Fruit fly (Drosophila melanogaster) S2 (cell line): ENCODE measurements around the gene CG46435.

ENCODE experiments used
- CG8478 ChIP-seq: fragments of >200 bp; optimal IDR thresholded peaks from 2 replicates; lab custom pipeline; 2018
- CTCF ChIP-seq, 2 experiments: fragments of >200 bp; optimal IDR thresholded peaks; 2 replicates each; lab custom pipeline; 2018

The CG46435 gene

DNA sequence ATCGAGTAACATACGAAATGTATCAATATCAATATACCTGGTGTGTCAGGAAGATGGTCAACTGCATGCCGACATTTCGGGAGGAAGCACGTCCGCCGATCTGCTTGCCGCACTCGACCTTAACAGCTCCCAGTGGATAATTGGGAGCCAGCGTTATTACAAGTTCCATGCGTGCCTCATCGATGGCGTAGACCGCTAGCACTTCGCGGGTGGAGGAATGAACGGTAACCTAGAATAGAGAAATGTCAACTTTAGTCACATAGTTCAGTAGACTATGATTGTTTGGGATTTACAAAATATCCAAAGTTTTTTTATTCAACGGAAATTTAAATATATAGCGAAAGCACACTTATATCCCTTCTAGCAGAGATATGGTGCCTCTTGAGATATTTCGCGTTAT is at the start of gene CG46435, which contains the start of gene Rcd7:
Gene CG46435 (plus strand): TSS at position 301 of the 400 bp plus-strand sequence.
Gene Rcd7 (plus strand): TSS at position 301 of the 400 bp plus-strand sequence.
- TF ChIP-seq CG8478, result no peak

DNA sequence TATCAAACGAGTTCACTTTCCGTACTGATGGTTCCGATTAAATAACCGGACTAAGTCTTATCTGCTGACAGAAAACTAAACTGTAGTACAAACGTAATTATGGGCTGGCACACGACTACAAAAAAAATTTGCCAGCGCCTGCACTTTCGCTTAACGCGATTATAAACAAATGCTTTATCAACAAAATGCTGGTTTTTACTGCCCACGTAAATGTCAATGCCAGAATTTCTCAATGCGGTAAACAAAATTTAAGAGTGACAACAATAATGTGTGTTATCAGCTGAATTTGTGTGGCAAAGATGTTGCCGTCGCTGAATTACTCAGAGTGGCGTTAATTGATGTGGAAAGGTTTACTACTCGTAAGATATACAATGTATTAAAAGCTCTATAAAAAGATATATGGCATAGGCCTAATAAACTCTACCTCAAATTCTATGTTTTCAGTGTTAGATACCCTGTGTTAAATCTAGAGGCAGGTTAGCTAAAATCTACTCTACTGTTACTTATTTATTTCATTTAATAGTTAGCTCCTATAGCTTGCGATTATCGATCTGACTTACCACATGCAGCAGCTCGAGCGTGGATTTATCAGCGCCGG is 48.8 kb upstream of the CG46435 start:
- no peak for TF ChIP-seq CTCF (optimal IDR thresholded peaks at IDR 0.05; lab: Kevin White, UChicago)
- no peak for TF ChIP-seq CG8478

DNA sequence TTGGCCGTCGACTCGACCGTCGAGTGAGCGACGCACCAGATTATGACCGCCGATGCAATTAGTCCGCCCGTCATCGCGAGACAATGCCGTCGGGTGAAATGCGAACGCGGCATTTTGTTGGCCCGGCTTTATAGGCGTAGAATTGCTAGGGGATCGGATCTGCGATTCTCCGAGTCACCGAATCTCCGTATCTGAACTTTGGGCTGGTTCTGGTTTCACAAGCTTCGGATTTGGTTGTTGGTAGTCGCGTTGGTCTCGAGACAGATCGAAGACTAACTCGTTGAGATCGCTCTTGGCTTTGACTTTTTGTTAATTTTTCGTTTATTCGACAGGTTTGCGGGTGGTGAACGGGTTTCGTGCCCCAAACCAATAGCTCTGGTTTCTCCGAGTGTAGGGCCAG is 48.3 kb upstream of the CG46435 start:
- TF ChIP-seq CG8478, result no peak
- TF ChIP-seq CTCF (optimal IDR thresholded peaks at IDR 0.05; lab: Kevin White, UChicago), result no peak

- no peak for TF ChIP-seq CG8478
- no peak for TF ChIP-seq CTCF (optimal IDR thresholded peaks at IDR 0.05; lab: Kevin White, UChicago)
These were observed 47.8 kb upstream of the CG46435 start for dm6 chr3L:19497135-19497534.

- TF ChIP-seq CTCF (optimal IDR thresholded peaks at IDR 0.05; lab: Kevin White, UChicago) (no peak), CG8478 (no peak)
These were observed 47.3 kb upstream of the CG46435 start, which contains the start of gene CG9449 for dm6 chr3L:19497623-19498022. TSS of gene CG9449 (minus strand) at chr3L:19497723.

DNA sequence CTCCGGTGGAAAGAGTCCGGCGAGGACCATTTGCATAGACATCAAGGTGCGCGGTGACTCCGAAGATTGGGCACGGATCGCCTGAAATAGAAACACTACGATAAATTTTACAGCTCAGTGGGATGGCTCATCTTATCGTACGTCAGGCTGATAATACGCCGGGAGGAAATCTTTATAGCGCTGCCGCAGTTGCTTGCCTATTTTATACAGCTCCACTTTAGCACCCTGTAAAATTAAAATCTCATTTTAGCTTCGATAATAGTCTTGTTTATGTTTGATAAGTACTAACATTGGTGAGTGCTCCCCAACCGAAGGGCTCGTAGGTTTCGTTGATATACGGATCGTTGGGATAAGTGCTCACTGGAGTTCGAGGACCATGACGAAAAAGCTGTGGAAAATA is 45.6 kb upstream of the CG46435 start:
- TF ChIP-seq CG8478, result no peak
- no peak for TF ChIP-seq CTCF (optimal IDR thresholded peaks at IDR 0.05; lab: Kevin White, UChicago)

dm6 chr3L:19500698-19501097 is 44.2 kb upstream of the CG46435 start, which contains the start of gene CG9451:
TSS of gene CG9451 (minus strand) at chr3L:19500798.
- no peak for TF ChIP-seq CTCF (optimal IDR thresholded peaks at IDR 0.05; lab: Kevin White, UChicago)
- no peak for TF ChIP-seq CG8478

- no peak for TF ChIP-seq CTCF (optimal IDR thresholded peaks at IDR 0.05; lab: Kevin White, UChicago)
- no peak for TF ChIP-seq CG8478
These were observed 41.1 kb upstream of the CG46435 start, which contains the start of gene CG9452 for dm6 chr3L:19503770-19504169. TSS of gene CG9452 (minus strand) at chr3L:19503870.

dm6 chr3L:19504719-19505118 is 40.2 kb upstream of the CG46435 start:
- no peak for TF ChIP-seq CG8478

- no peak for TF ChIP-seq CTCF (optimal IDR thresholded peaks at IDR 0.05; lab: Kevin White, UChicago)
- TF ChIP-seq CG8478, result no peak
These were observed 32.2 kb upstream of the CG46435 start for dm6 chr3L:19512672-19513071.

- TF ChIP-seq CTCF (optimal IDR thresholded peaks at IDR 0.05; lab: Kevin White, UChicago) (peak; percentile 90 to 96), CG8478 (no peak)
These were observed 28.4 kb upstream of the CG46435 start for dm6 chr3L:19516547-19516946.

DNA sequence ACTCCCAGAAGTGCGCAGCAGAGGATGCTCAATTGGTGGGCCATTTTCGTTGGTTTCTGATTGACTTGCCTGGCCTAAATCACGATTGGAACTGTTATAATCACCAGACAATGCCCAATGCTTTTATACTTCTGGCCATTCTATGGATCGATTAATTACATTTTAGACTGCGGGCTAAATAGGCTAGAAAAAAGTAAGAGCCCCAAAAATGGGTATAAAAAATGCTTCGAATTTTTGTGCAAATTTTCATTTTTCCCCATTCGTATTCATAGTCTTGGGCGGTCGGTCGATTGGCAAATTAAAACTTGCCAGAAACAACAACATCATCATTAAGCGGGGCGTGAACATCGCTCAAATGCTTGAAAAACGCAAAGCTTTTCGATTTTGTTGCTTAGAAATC is 26.7 kb upstream of the CG46435 start, which contains the start of gene Cpr76Ba:
Gene Cpr76Ba (minus strand): TSS at position 101 of the 400 bp plus-strand sequence.
- TF ChIP-seq CG8478, result no peak
- no peak for TF ChIP-seq CTCF (optimal IDR thresholded peaks at IDR 0.05; lab: Kevin White, UChicago)

DNA sequence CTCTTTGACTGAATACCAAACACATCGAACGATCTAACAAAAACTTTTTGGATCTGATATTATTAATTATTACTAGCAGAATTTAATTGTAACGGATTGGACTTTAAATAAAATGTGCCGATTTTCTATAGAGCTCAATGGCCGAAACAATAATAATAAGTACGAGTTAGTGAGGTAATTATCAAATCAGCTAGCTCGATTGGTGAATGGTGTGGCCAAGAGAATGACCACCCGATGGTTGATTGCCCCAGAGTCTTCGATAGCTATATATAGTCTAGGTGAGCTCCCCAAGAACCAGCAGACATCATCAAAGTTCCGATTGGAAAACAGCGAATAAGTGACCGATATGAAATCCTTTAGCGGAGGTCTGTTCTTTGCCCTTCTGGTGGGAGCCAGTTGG is 25.6 kb upstream of the CG46435 start, which contains the start of gene Cpr76Bb:
Gene Cpr76Bb (plus strand): TSS at position 301 of the 400 bp plus-strand sequence.
- TF ChIP-seq CTCF (optimal IDR thresholded peaks at IDR 0.05; lab: Kevin White, UChicago) (no peak), CG8478 (no peak)

- no peak for TF ChIP-seq CTCF (optimal IDR thresholded peaks at IDR 0.05; lab: Kevin White, UChicago)
- TF ChIP-seq CG8478, result no peak
These were observed 24.3 kb upstream of the CG46435 start, which contains the start of gene Cpr76Bc for dm6 chr3L:19520645-19521044. TSS of gene Cpr76Bc (plus strand) at chr3L:19520945.

DNA sequence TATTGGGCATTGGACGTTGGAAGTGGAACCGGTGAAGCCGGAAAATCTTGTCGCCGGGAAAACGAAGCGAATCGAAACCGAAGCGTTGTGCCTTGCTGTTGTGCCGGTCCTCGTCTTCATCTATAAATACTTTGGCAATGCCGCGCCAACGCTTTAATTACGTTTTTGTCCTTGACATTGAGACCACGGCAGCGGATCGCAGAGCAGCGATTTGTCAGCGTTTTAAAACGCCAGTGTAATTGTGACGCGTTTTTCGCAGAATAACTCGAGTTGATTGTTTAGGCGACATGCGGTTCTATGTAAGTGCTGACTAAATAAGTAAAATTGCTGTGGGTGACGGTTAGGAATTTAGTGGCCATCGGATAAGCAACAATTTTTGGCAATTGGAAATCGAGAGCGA is 23.8 kb upstream of the CG46435 start:
- no peak for TF ChIP-seq CTCF (optimal IDR thresholded peaks at IDR 0.05; lab: Kevin White, UChicago)
- no peak for TF ChIP-seq CG8478

dm6 chr3L:19524690-19525089 is 20.2 kb upstream of the CG46435 start:
- TF ChIP-seq CG8478 (no peak), CTCF (optimal IDR thresholded peaks at IDR 0.05; lab: Kevin White, UChicago) (no peak)

DNA sequence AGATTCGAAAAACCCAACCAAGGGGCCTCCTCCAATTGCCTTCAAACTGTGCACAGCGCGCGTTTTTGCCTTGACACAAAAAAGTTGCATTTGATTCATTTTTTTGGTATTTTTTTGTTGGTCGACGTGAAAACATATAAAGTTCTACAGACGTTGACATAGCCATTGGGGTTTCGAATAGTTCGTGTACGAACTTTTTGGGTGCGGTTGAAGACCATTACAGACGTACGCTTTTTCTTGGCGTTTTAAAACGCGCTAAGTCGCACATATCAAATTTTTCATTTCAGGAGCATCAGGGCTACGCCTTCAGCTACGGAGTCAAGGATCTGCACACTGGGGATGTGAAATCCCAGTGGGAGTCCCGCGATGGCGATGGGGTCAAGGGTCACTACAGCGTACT is 19.2 kb upstream of the CG46435 start:
- TF ChIP-seq CTCF (optimal IDR thresholded peaks at IDR 0.05; lab: Kevin White, UChicago), result no peak
- no peak for TF ChIP-seq CG8478
